Fruit fly (Drosophila melanogaster): ENCODE data around the gene TyrRII.

- TF ChIP-seq Dif (GFP tag; optimal IDR thresholded peaks at IDR 0.05; ENCODE audit: partially characterized antibody) (peak; percentile 80), CG32264 (GFP tag; optimal IDR thresholded peaks at IDR 0.05) (peak; percentile 34), Abd-B (GFP tag; optimal IDR thresholded peaks at IDR 0.05) (no peak), h (GFP tag; optimal IDR thresholded peaks at IDR 0.05) (peak; percentile 59), lola (GFP tag; optimal IDR thresholded peaks at IDR 0.05) (no peak), dl (GFP tag; optimal IDR thresholded peaks at IDR 0.05; ENCODE audit: insufficient read depth in 1 of 2, partially characterized antibody in 2 of 2) (peak in 1 of 2 experiments; percentile 15), woc (GFP tag; optimal IDR thresholded peaks at IDR 0.05) (no peak), Hnf4 (GFP tag; optimal IDR thresholded peaks at IDR 0.05) (peak; percentile 63), Dfd (GFP tag; optimal IDR thresholded peaks at IDR 0.05) (no peak), dmrt93B (GFP tag; optimal IDR thresholded peaks at IDR 0.05) (no peak), Myc (optimal IDR thresholded peaks at IDR 0.05) (no peak), usp (GFP tag; optimal IDR thresholded peaks at IDR 0.05) (no peak)
Measured at dm6 chr3R:17701131-17701593, 35.2 kb upstream of the TyrRII start.

All from whole organism, wandering third instar larva.